Worm (Caenorhabditis elegans) whole organism, late embryonic: ENCODE data around the gene C04C11.25.

Source experiments
- ceh-19 ChIP-seq: fragments of 200-800 bp; sonication (Bioruptor generic); optimal IDR thresholded peaks from 2 replicates; lab custom pipeline; 2018; ENCODE audit warnings: mild to moderate bottlenecking, missing genetic modification characterization, missing compliant biosample characterization
- elt-2 ChIP-seq: sonication (generic microtip); optimal IDR thresholded peaks from 2 replicates; lab custom pipeline; 2016; ENCODE audit warnings: missing genetic modification reagents, missing genetic modification characterization, missing compliant biosample characterization
- elt-4 ChIP-seq: sonication (generic microtip); optimal IDR thresholded peaks from 2 replicates; lab custom pipeline; 2016; ENCODE audit warnings: missing genetic modification characterization, missing compliant biosample characterization
- fkh-6 ChIP-seq: sonication (generic microtip); optimal IDR thresholded peaks from 2 replicates; lab custom pipeline; 2016; ENCODE audit warnings: missing genetic modification characterization, missing compliant biosample characterization
- lim-6 ChIP-seq: sonication (generic microtip); optimal IDR thresholded peaks from 2 replicates; lab custom pipeline; 2016; ENCODE audit warnings: missing genetic modification characterization, missing compliant biosample characterization
- pax-1 ChIP-seq: fragments of 150-350 bp; optimal IDR thresholded peaks from 2 replicates; lab custom pipeline; 2014; ENCODE audit warnings: missing biosample characterization, missing genetic modification characterization
- rnt-1 ChIP-seq: sonication (generic microtip); optimal IDR thresholded peaks from 2 replicates; lab custom pipeline; 2016; ENCODE audit warnings: missing genetic modification characterization, missing compliant biosample characterization

The C04C11.25 gene

DNA sequence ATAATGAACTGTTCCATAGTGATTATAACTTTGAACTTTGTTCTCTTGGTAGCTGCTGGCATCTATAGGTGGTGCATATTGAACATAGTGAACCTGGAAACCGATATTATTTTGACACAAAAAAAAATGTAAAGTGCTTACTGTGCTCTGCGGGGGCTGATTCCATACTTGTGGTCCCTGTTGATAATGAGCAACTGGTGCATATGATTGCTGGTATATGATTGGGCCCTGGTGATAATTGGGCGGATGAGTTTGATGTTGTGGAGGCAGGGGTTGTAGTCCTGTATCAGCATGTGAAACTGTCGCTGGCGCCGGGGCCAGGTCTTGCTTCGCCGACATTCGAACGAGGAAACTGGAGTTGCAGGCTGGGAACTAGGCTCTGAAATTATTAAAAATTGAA is 47.0 kb downstream of the C04C11.25 start, which contains the start of gene pqn-39:
TSS of gene pqn-39 (minus strand) at position 385 of the 400 bp plus-strand sequence.
- TF ChIP-seq elt-2 (tag; lab: Kevin White, UChicago) (no peak), rnt-1 (tag; lab: Kevin White, UChicago) (no peak), pax-1 (no peak), lim-6 (no peak), elt-4 (tag; lab: Kevin White, UChicago) (no peak), fkh-6 (tag; lab: Kevin White, UChicago) (no peak), ceh-19 (GFP tag; lab: Kevin White, UChicago) (no peak)
- TF ChIP-seq, all 69 proteins: peak for 0
